Fruit fly (Drosophila melanogaster) whole organism: ENCODE measurements around the gene CG7800.

ENCODE experiments used
- CG8478 ChIP-seq: fragments of >200 bp; optimal IDR thresholded peaks from 2 replicates; lab custom pipeline; 2018; ENCODE audit warnings: inconsistent platforms
- Dll ChIP-seq: fragments of >200 bp; optimal IDR thresholded peaks from 2 replicates; lab custom pipeline; 2017
- EcR ChIP-seq, 2 experiments: fragments of >200 bp; optimal IDR thresholded peaks; 2 replicates each; lab custom pipeline; 2017; ENCODE audit warnings: missing biosample characterization in 2 of 2, missing genetic modification characterization in 2 of 2, missing genetic modification reagents in 2 of 2
- pan ChIP-seq: fragments of >200 bp; optimal IDR thresholded peaks from 2 replicates; lab custom pipeline; 2017
- psq ChIP-seq: fragments of >200 bp; optimal IDR thresholded peaks from 2 replicates; lab custom pipeline; 2017
- usp ChIP-seq: fragments of >200 bp; optimal IDR thresholded peaks from 2 replicates; lab custom pipeline; 2017; ENCODE audit warnings: missing biosample characterization, missing genetic modification characterization, mixed read lengths

CG7800 gene

dm6 chr3R:8212594-8212993, 5.2 kb upstream of the CG7800 start:
- TF ChIP-seq Dll (lab: Kevin White, UChicago) (no peak), pan (lab: Kevin White, UChicago) (no peak), CG8478 (lab: Kevin White, UChicago) (no peak), usp (GFP tag; lab: Kevin White, UChicago) (no peak), EcR (GFP tag; optimal IDR thresholded peaks at IDR 0.05; lab: Kevin White, UChicago) (no peak), psq (lab: Kevin White, UChicago) (no peak)

DNA sequence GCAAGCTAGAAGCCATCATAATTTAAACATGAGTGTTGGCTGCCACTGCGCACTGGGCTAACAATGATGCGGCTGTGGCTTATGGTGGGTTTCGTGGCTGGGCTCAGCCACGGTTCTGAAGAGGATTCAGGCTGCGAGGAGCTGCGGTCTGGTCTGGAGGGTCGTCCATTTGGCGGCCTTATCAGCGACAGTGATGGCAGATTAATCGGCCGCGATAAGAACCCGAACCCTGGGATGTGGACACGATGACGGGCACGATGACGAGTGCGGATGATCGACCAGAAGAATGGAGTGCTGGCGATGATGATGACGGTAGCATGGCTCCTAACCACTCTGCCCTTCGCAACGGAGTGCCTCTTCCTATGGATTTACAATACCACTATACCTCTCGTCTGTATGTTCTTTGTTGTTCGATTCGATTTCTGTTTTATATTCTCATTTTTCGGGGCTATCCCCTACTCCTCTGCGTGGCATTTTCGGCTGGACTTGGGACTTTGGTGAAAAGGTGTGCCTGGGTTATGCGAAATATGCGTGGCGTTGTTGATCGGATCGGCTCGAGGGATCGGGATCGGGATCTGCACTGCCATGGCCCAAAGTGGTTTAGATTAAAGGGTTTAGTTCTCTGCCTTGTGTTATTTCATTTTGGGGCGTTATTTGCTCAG, 2.1 kb upstream of the CG7800 start:
- TF ChIP-seq Dll (lab: Kevin White, UChicago) (no peak), psq (lab: Kevin White, UChicago) (no peak), usp (GFP tag; lab: Kevin White, UChicago) (no peak), CG8478 (lab: Kevin White, UChicago) (no peak), pan (lab: Kevin White, UChicago) (no peak), EcR (GFP tag; optimal IDR thresholded peaks at IDR 0.05; lab: Kevin White, UChicago) (no peak)

DNA sequence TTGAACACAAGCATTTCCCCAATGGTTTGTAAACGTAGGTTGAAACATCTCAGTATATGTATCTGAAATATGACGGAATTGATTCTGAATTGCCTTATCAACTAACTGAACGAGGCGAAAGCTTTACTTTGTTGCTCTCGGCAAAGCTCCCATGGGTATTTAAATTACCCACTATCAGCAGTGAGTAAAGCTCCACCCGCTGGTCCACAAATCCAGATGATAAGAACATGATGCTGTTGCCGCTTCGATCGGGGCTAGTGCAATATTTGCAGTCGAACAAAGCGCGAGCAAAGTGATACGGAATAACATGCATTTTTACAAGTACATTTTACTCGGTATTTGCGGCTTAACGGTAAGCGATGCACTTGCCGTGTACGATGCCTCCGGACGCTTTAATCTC, 2.1 kb downstream of the CG7800 start, which contains the start of gene CG18249:
TSS of gene CG18249 (plus strand) at position 256 of the 400 bp plus-strand sequence.
- TF ChIP-seq Dll (lab: Kevin White, UChicago) (no peak), psq (lab: Kevin White, UChicago) (no peak)

- TF ChIP-seq pan (lab: Kevin White, UChicago) (no peak), usp (GFP tag; lab: Kevin White, UChicago) (no peak), Dll (lab: Kevin White, UChicago) (no peak), psq (lab: Kevin White, UChicago) (no peak), CG8478 (lab: Kevin White, UChicago) (no peak), EcR (GFP tag; optimal IDR thresholded peaks at IDR 0.05; lab: Kevin White, UChicago) (no peak)
Observed at dm6 chr3R:8223074-8223597, 5.4 kb downstream of the CG7800 start.

DNA sequence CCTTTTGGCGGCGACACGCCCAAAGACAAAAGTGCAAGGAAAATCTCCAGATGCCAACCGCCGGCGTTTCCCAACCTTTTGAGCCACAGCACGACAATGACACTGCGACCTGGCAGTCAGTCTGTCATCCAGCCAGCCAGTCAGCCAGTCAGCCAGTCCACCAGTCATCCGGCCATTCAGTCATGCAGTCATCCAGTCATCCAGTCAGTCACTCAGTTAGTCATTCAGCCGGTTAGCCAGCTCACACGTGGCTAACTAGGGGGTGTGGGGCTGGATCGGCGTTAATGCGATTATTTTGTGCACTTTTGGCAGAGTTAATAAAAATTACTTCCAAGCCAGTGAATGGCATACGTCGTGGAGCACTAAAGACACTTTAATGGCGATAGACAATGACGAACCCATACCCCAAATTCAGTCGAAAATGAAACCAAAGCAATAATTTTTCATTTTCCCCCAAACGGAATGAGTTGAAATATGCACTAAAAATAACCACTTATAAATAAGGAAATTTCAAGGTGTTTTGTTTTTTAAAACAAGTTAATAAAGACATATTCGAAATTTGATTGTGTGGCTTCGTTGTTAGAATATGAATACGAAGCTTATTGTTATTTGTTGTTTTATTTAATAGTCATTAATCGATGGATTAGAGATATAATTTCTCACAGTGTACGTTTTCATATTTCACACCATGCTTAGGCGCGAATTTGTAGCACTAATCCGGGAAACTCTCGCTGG, 7.1 kb downstream of the CG7800 start:
- TF ChIP-seq usp (GFP tag; lab: Kevin White, UChicago) (no peak), EcR (GFP tag; optimal IDR thresholded peaks at IDR 0.05; lab: Kevin White, UChicago) (no peak), Dll (lab: Kevin White, UChicago) (no peak), CG8478 (lab: Kevin White, UChicago) (no peak), psq (lab: Kevin White, UChicago) (no peak), pan (lab: Kevin White, UChicago) (no peak)

dm6 chr3R:8225461-8225971, 7.8 kb downstream of the CG7800 start:
- TF ChIP-seq EcR (GFP tag; optimal IDR thresholded peaks at IDR 0.05; lab: Kevin White, UChicago): no peak

DNA sequence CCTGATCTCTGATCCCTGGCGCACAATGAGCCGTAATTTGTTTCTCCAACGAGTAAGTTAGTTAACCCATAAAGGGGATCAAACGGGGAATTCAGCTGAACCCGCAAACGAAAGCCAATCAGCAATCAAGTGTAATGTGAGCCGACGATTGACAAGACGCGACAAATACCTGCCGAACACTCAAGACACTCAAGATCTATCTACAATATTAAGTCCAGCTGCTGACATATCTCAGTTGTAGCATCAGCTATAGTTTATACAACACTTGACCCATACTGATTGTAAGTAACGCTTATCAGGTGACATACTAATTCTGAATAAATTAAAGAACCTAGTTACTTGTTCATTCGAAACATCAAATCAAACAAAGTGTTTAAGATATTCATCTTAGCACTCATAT, 9.6 kb downstream of the CG7800 start:
- TF ChIP-seq usp (GFP tag; lab: Kevin White, UChicago): no peak
- TF ChIP-seq EcR (GFP tag; optimal IDR thresholded peaks at IDR 0.05; lab: Kevin White, UChicago): no peak
- no peak for TF ChIP-seq psq (lab: Kevin White, UChicago)
- no peak for TF ChIP-seq pan (lab: Kevin White, UChicago)
- TF ChIP-seq CG8478 (lab: Kevin White, UChicago): no peak
- no peak for TF ChIP-seq Dll (lab: Kevin White, UChicago)

dm6 chr3R:8233370-8233773, 15.6 kb downstream of the CG7800 start, which contains the start of gene PolI:
PolI (plus strand) TSS chr3R:8233507.
- no peak for TF ChIP-seq psq (lab: Kevin White, UChicago)
- no peak for TF ChIP-seq usp (GFP tag; lab: Kevin White, UChicago)
- TF ChIP-seq EcR (GFP tag; optimal IDR thresholded peaks at IDR 0.05; lab: Kevin White, UChicago): no peak
- no peak for TF ChIP-seq pan (lab: Kevin White, UChicago)

- TF ChIP-seq pan (lab: Kevin White, UChicago) (peak; percentile 51), Dll (lab: Kevin White, UChicago) (no peak)
Observed at dm6 chr3R:8233864-8234263, 16.1 kb downstream of the CG7800 start.

dm6 chr3R:8239472-8240301, 21.9 kb downstream of the CG7800 start:
- no peak for TF ChIP-seq Dll (lab: Kevin White, UChicago)
- no peak for TF ChIP-seq psq (lab: Kevin White, UChicago)
- TF ChIP-seq CG8478 (lab: Kevin White, UChicago): no peak
- TF ChIP-seq usp (GFP tag; lab: Kevin White, UChicago): no peak
- no peak for TF ChIP-seq pan (lab: Kevin White, UChicago)
- TF ChIP-seq EcR (GFP tag; optimal IDR thresholded peaks at IDR 0.05; lab: Kevin White, UChicago): no peak

DNA sequence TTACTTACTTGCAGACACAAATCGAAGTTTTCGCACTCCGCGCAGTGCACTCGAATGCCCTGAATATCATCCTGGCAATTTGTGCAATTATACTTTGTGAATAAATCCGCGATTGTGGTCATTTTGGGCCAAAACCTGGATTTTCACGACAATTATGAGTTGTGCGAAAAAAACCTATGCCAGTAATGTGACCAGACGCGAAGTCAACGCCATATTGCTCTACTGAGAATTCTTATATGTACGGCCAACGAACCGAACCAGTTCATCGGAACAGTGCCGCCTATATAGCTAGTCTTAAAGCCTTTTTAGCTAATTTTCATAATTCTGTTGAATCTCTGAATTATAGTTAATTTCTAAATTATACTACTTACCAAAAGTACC, 22.5 kb downstream of the CG7800 start, which contains the start of gene Ada2b:
TSS of gene Ada2b (minus strand) at position 214 of the 381 bp plus-strand sequence.
- TF ChIP-seq pan (lab: Kevin White, UChicago): no peak
- TF ChIP-seq EcR (GFP tag; optimal IDR thresholded peaks at IDR 0.05; lab: Kevin White, UChicago): no peak
- no peak for TF ChIP-seq psq (lab: Kevin White, UChicago)
- TF ChIP-seq CG8478 (lab: Kevin White, UChicago): no peak
- TF ChIP-seq Dll (lab: Kevin White, UChicago): no peak
